Worm (Caenorhabditis elegans) whole organism, L1 larva: ENCODE data around the gene cyp-35B3.

ENCODE experiments used
- C16A3.4 ChIP-seq: fragments of 150-350 bp; optimal IDR thresholded peaks from 2 replicates; lab custom pipeline; 2014; ENCODE audit warnings: missing biosample characterization, missing genetic modification characterization
- F16B12.6 ChIP-seq: fragments of 150-350 bp; optimal IDR thresholded peaks from 2 replicates; lab custom pipeline; 2014; ENCODE audit warnings: missing biosample characterization, missing genetic modification characterization
- aha-1 ChIP-seq: fragments of 150-350 bp; optimal IDR thresholded peaks from 2 replicates; lab custom pipeline; 2014; ENCODE audit warnings: missing biosample characterization, missing genetic modification characterization
- ama-1 ChIP-seq: fragments of 150-350 bp; optimal IDR thresholded peaks from 2 replicates; lab custom pipeline; 2014
- blmp-1 ChIP-seq: fragments of 150-350 bp; optimal IDR thresholded peaks from 2 replicates; lab custom pipeline; 2014; ENCODE audit warnings: missing biosample characterization, missing genetic modification characterization
- ceh-82 ChIP-seq, 3 experiments: fragments of 150-350 bp in 1 of 3; sonication (generic microtip) in 2 of 3; optimal IDR thresholded peaks; 2 replicates each; lab custom pipeline; 2014 to 2017; ENCODE audit warnings: missing biosample characterization in 3 of 3, missing genetic modification characterization in 3 of 3
- ceh-88 ChIP-seq: fragments of 200-800 bp; sonication (Bioruptor generic); IDR thresholded peaks from 2 replicates; pipeline ENCODE4 v1.3.6; 2022; ENCODE audit warnings: missing genetic modification characterization, missing compliant biosample characterization
- dpl-1 ChIP-seq, 3 experiments: fragments of 150-350 bp in 2 of 3; sonication (generic microtip) in 1 of 3; optimal IDR thresholded peaks; 2 replicates each; lab custom pipeline; 2014 to 2017; ENCODE audit warnings: missing biosample characterization in 3 of 3, missing genetic modification characterization in 3 of 3, missing genetic modification reagents in 3 of 3
- dsc-1 ChIP-seq: sonication (generic microtip); optimal IDR thresholded peaks from 2 replicates; lab custom pipeline; 2016; ENCODE audit warnings: mild to moderate bottlenecking, missing genetic modification characterization, missing compliant biosample characterization
- efl-1 ChIP-seq, 4 experiments: fragments of 150-350 bp; optimal IDR thresholded peaks in 3 of 4; peaks in 1 of 4; 1 replicate in 1 of 4; 2 replicates in 3 of 4; lab custom pipeline; 2014; ENCODE audit warnings: missing biosample characterization in 2 of 4, missing genetic modification characterization in 2 of 4, missing genetic modification reagents in 2 of 4
- egl-13 ChIP-seq: sonication (generic microtip); optimal IDR thresholded peaks from 2 replicates; lab custom pipeline; 2016; ENCODE audit warnings: missing genotype, missing genetic modification reagents, missing genetic modification characterization, missing compliant biosample characterization
- egl-27 ChIP-seq, 2 experiments: fragments of 150-350 bp in 1 of 2; sonication (generic microtip); optimal IDR thresholded peaks; 3 replicates each; lab custom pipeline; 2017 to 2018; ENCODE audit warnings: missing biosample characterization in 2 of 2, missing genetic modification characterization in 2 of 2, missing genetic modification reagents in 2 of 2
- ets-5 ChIP-seq: fragments of 200-800 bp; sonication (Bioruptor generic); IDR thresholded peaks from 2 replicates; pipeline ENCODE4 v1.3.6; 2022; ENCODE audit warnings: missing genetic modification characterization, missing compliant biosample characterization
- fkh-4 ChIP-seq: sonication (generic microtip); optimal IDR thresholded peaks from 2 replicates; lab custom pipeline; 2016; ENCODE audit warnings: missing compliant biosample characterization, missing genetic modification characterization, borderline replicate concordance
- fos-1 ChIP-seq: fragments of 150-350 bp; optimal IDR thresholded peaks from 2 replicates; lab custom pipeline; 2014; ENCODE audit warnings: missing biosample characterization, missing genetic modification characterization
- hlh-4 ChIP-seq: sonication (generic microtip); optimal IDR thresholded peaks from 2 replicates; lab custom pipeline; 2016; ENCODE audit warnings: mild to moderate bottlenecking, missing genetic modification characterization, missing compliant biosample characterization
- lin-13 ChIP-seq: fragments of 150-350 bp; optimal IDR thresholded peaks from 2 replicates; lab custom pipeline; 2014; ENCODE audit warnings: missing biosample characterization, missing genetic modification reagents, missing genetic modification characterization
- lsy-2 ChIP-seq, 2 experiments: fragments of 150-350 bp; optimal IDR thresholded peaks; 2 replicates each; lab custom pipeline; 2014; ENCODE audit warnings: missing biosample characterization in 2 of 2, missing genetic modification characterization in 2 of 2
- mef-2 ChIP-seq: fragments of 150-350 bp; optimal IDR thresholded peaks from 2 replicates; lab custom pipeline; 2014; ENCODE audit warnings: missing biosample characterization, missing genetic modification characterization
- nhr-19 ChIP-seq: fragments of 200-800 bp; sonication (Bioruptor generic); conservative IDR thresholded peaks from 2 replicates; pipeline ENCODE4 v1.3.6; 2022; ENCODE audit warnings: missing genetic modification characterization, missing compliant biosample characterization
- nhr-20 ChIP-seq: sonication (generic microtip); optimal IDR thresholded peaks from 2 replicates; lab custom pipeline; 2016; ENCODE audit warnings: mild to moderate bottlenecking, missing genetic modification characterization, missing compliant biosample characterization
- nhr-237 ChIP-seq: fragments of 150-350 bp; optimal IDR thresholded peaks from 2 replicates; lab custom pipeline; 2014; ENCODE audit warnings: missing biosample characterization, missing genetic modification characterization
- nhr-28 ChIP-seq: fragments of 150-350 bp; optimal IDR thresholded peaks from 2 replicates; lab custom pipeline; 2014; ENCODE audit warnings: missing biosample characterization, missing genetic modification characterization
- nhr-47 ChIP-seq: sonication (generic microtip); optimal IDR thresholded peaks from 2 replicates; lab custom pipeline; 2016; ENCODE audit warnings: mild to moderate bottlenecking, missing genetic modification characterization, moderate library complexity, missing compliant biosample characterization
- nhr-76 ChIP-seq: sonication (generic microtip); optimal IDR thresholded peaks from 2 replicates; lab custom pipeline; 2017; ENCODE audit warnings: missing biosample characterization, missing genetic modification characterization
- nhr-77 ChIP-seq: fragments of 150-350 bp; optimal IDR thresholded peaks from 2 replicates; lab custom pipeline; 2014; ENCODE audit warnings: missing biosample characterization, missing genetic modification characterization
- nhr-84 ChIP-seq: sonication (generic microtip); optimal IDR thresholded peaks from 2 replicates; lab custom pipeline; 2017; ENCODE audit warnings: missing biosample characterization, missing genetic modification characterization
- pag-3 ChIP-seq: sonication (generic microtip); optimal IDR thresholded peaks from 2 replicates; lab custom pipeline; 2017; ENCODE audit warnings: missing genetic modification characterization, mild to moderate bottlenecking, missing compliant biosample characterization, antibody characterized with exemption, borderline replicate concordance; ENCODE audit not compliant: insufficient read depth
- pax-3 ChIP-seq: fragments of 200-800 bp; sonication (Bioruptor generic); optimal IDR thresholded peaks from 2 replicates; lab custom pipeline; 2018; ENCODE audit warnings: mild to moderate bottlenecking, missing genetic modification characterization, moderate library complexity, missing compliant biosample characterization
- snpc-4 ChIP-seq: fragments of 150-350 bp; optimal IDR thresholded peaks from 2 replicates; lab custom pipeline; 2014; ENCODE audit warnings: missing biosample characterization, missing genetic modification characterization
- sptf-1 ChIP-seq: fragments of 150-350 bp; optimal IDR thresholded peaks from 2 replicates; lab custom pipeline; 2014; ENCODE audit warnings: missing biosample characterization, missing genetic modification characterization
- swsn-7 ChIP-seq: sonication (generic microtip); optimal IDR thresholded peaks from 2 replicates; lab custom pipeline; 2016; ENCODE audit warnings: missing genetic modification characterization, missing compliant biosample characterization
- unc-30 ChIP-seq: sonication (generic microtip); optimal IDR thresholded peaks from 2 replicates; lab custom pipeline; 2017; ENCODE audit warnings: missing biosample characterization, missing genetic modification characterization
- unc-98 ChIP-seq: fragments of 200-800 bp; sonication (Bioruptor generic); IDR thresholded peaks from 2 replicates; pipeline ENCODE4 v1.3.6; 2022; ENCODE audit warnings: missing genetic modification characterization, missing compliant biosample characterization

Gene cyp-35B3

ce11 chrV:3945053-3945452, at the start of gene cyp-35B3:
Gene cyp-35B3 (plus strand): TSS chrV:3945353.
- TF ChIP-seq nhr-84 (tag; lab: Kevin White, UChicago): no peak
- TF ChIP-seq nhr-76 (tag; lab: Kevin White, UChicago): no peak

ce11 chrV:3896018-3896417, 49.1 kb upstream of the cyp-35B3 start:
- TF ChIP-seq sptf-1 (tag; lab: Kevin White, UChicago) (no peak), dpl-1 (GFP tag; optimal IDR thresholded peaks at IDR 0.05; lab: Kevin White, UChicago) (no peak), F16B12.6 (tag; lab: Kevin White, UChicago) (no peak), nhr-47 (no peak), snpc-4 (no peak), egl-27 (tag; optimal IDR thresholded peaks at IDR 0.05; lab: Kevin White, UChicago) (no peak), ets-5 (GFP tag; lab: Robert Waterston, UW) (no peak), nhr-20 (tag; lab: Kevin White, UChicago) (no peak), nhr-19 (GFP tag; lab: Robert Waterston, UW) (no peak), fos-1 (no peak), unc-30 (no peak), efl-1 (optimal IDR thresholded peaks at IDR 0.05; lab: Kevin White, UChicago) (no peak), efl-1 (GFP tag; optimal IDR thresholded peaks at IDR 0.05 in 1 of 2; lab: Kevin White, UChicago) (no peak), unc-98 (GFP tag; lab: Robert Waterston, UW) (no peak), pag-3 (tag; lab: Kevin White, UChicago) (no peak), nhr-237 (tag; lab: Kevin White, UChicago) (no peak), lsy-2 (tag; optimal IDR thresholded peaks at IDR 0.05; lab: Kevin White, UChicago) (no peak), ceh-88 (GFP tag; lab: Robert Waterston, UW) (no peak), pax-3 (tag; lab: Kevin White, UChicago) (no peak)

- TF ChIP-seq lin-13 (GFP tag; lab: Kevin White, UChicago): no peak
- TF ChIP-seq ets-5 (GFP tag; lab: Robert Waterston, UW): no peak
- no peak for TF ChIP-seq egl-13
- TF ChIP-seq ceh-82 (tag; optimal IDR thresholded peaks at IDR 0.05; lab: Kevin White, UChicago): no peak
- no peak for TF ChIP-seq fkh-4 (tag; lab: Kevin White, UChicago)
- TF ChIP-seq nhr-28: no peak
- TF ChIP-seq nhr-76 (tag; lab: Kevin White, UChicago): no peak
- no peak for TF ChIP-seq C16A3.4 (tag; lab: Kevin White, UChicago)
- TF ChIP-seq swsn-7 (tag; lab: Kevin White, UChicago): no peak
- TF ChIP-seq mef-2 (tag; lab: Kevin White, UChicago): no peak
- TF ChIP-seq nhr-77 (tag; lab: Kevin White, UChicago): no peak
- TF ChIP-seq aha-1: no peak
Measured at ce11 chrV:3900102-3900501, 45.1 kb upstream of the cyp-35B3 start, which contains the start of gene irld-22. Gene irld-22 (minus strand): TSS chrV:3900202.

- TF ChIP-seq nhr-84 (tag; lab: Kevin White, UChicago): no peak
- no peak for TF ChIP-seq blmp-1
- TF ChIP-seq ama-1: no peak
- no peak for TF ChIP-seq nhr-47
- TF ChIP-seq nhr-20 (tag; lab: Kevin White, UChicago): no peak
- no peak for TF ChIP-seq hlh-4 (tag; lab: Kevin White, UChicago)
- TF ChIP-seq dsc-1 (tag; lab: Kevin White, UChicago): no peak
- no peak for TF ChIP-seq mef-2 (tag; lab: Kevin White, UChicago)
- no peak for TF ChIP-seq efl-1 (optimal IDR thresholded peaks at IDR 0.05; lab: Kevin White, UChicago)
- TF ChIP-seq efl-1 (GFP tag; optimal IDR thresholded peaks at IDR 0.05 in 1 of 2; lab: Kevin White, UChicago): no peak
Measured at ce11 chrV:3902458-3903157, 42.5 kb upstream of the cyp-35B3 start, which contains the start of the genes str-229 and srh-190. Gene str-229 (minus strand): TSS chrV:3902558. Gene srh-190 (plus strand): TSS chrV:3903107.
